Worm (Caenorhabditis elegans): ENCODE measurements around the gene chil-18.

The chil-18 gene

ce11 chrII:9477567-9477966, 29.5 kb downstream of the chil-18 start, which contains the start of gene chil-27:
Gene chil-27 (plus strand): TSS chrII:9477867.
- TF ChIP-seq ztf-4 (tag; optimal IDR thresholded peaks at IDR 0.05), result no peak
- no peak for TF ChIP-seq nhr-84 (tag; optimal IDR thresholded peaks at IDR 0.05)
- no peak for TF ChIP-seq sox-4 (tag; optimal IDR thresholded peaks at IDR 0.05)
- no peak for TF ChIP-seq aha-1 (tag; optimal IDR thresholded peaks at IDR 0.05)
- no peak for TF ChIP-seq efl-3 (GFP tag; optimal IDR thresholded peaks at IDR 0.05)
- no peak for TF ChIP-seq unc-130 (tag; optimal IDR thresholded peaks at IDR 0.05)
- no peak for TF ChIP-seq swsn-7 (tag; optimal IDR thresholded peaks at IDR 0.05)
- TF ChIP-seq elt-2 (tag; optimal IDR thresholded peaks at IDR 0.05), result no peak
- TF ChIP-seq fkh-8 (tag; optimal IDR thresholded peaks at IDR 0.05), result no peak
- no peak for TF ChIP-seq lin-35 (GFP tag; optimal IDR thresholded peaks at IDR 0.05)
- no peak for TF ChIP-seq unc-30 (tag; optimal IDR thresholded peaks at IDR 0.05)
- TF ChIP-seq hlh-4 (tag; optimal IDR thresholded peaks at IDR 0.05), result no peak
- no peak for TF ChIP-seq zip-4 (GFP tag; optimal IDR thresholded peaks at IDR 0.05)
- no peak for TF ChIP-seq ceh-8 (GFP tag; optimal IDR thresholded peaks at IDR 0.05)
- no peak for TF ChIP-seq Y116A8C.19 (tag; optimal IDR thresholded peaks at IDR 0.05; ENCODE audit: borderline replicate concordance)

- TF ChIP-seq sup-37 (GFP tag; optimal IDR thresholded peaks at IDR 0.05) (no peak), elt-2 (tag; optimal IDR thresholded peaks at IDR 0.05) (no peak), nhr-19 (GFP tag; conservative IDR thresholded peaks at IDR 0.05) (no peak), xbp-1 (tag; optimal IDR thresholded peaks at IDR 0.05) (no peak), mdl-1 (tag; optimal IDR thresholded peaks at IDR 0.05) (no peak), pqm-1 (tag; optimal IDR thresholded peaks at IDR 0.05) (no peak), ceh-8 (GFP tag; optimal IDR thresholded peaks at IDR 0.05) (no peak), lin-14 (GFP tag; optimal IDR thresholded peaks at IDR 0.05) (no peak), nhr-28 (tag; optimal IDR thresholded peaks at IDR 0.05) (no peak)
These were observed 31.9 kb downstream of the chil-18 start, which contains the start of gene T19H5.7 for ce11 chrII:9480006-9480405. Gene T19H5.7 (minus strand): TSS chrII:9480106.

ce11 chrII:9481427-9481826, 33.4 kb downstream of the chil-18 start:
- TF ChIP-seq nhr-77 (tag; optimal IDR thresholded peaks at IDR 0.05), result peak; percentile 66
- no peak for TF ChIP-seq C04F5.9 (tag; optimal IDR thresholded peaks at IDR 0.05)
- TF ChIP-seq nhr-19 (GFP tag; conservative IDR thresholded peaks at IDR 0.05), result peak; percentile 28; the same call in 1 of the 2 replicates
- TF ChIP-seq egl-27 (tag; optimal IDR thresholded peaks at IDR 0.05), result peak in 1 of 2 experiments; percentile 30
- no peak for TF ChIP-seq nhr-84 (tag; optimal IDR thresholded peaks at IDR 0.05)
- TF ChIP-seq nhr-20 (tag; optimal IDR thresholded peaks at IDR 0.05), result peak; percentile 42
- TF ChIP-seq efl-1 (optimal IDR thresholded peaks at IDR 0.05), result peak in 1 of 2 experiments; percentile 18
- no peak for TF ChIP-seq efl-1 (GFP tag; optimal IDR thresholded peaks at IDR 0.05 in 1 of 2)
- TF ChIP-seq tbx-2 (tag; optimal IDR thresholded peaks at IDR 0.05), result peak; percentile 75
- TF ChIP-seq mdl-1 (tag; optimal IDR thresholded peaks at IDR 0.05), result peak in 1 of 2 experiments; percentile 14
- TF ChIP-seq nhr-12 (tag; optimal IDR thresholded peaks at IDR 0.05), result no peak
- TF ChIP-seq lsy-2 (tag; optimal IDR thresholded peaks at IDR 0.05), result peak in 1 of 2 experiments; percentile 40
- TF ChIP-seq lin-14 (GFP tag; optimal IDR thresholded peaks at IDR 0.05), result peak; percentile 60
- TF ChIP-seq nhr-71 (tag; optimal IDR thresholded peaks at IDR 0.05), result peak; percentile 72
- TF ChIP-seq dpl-1 (GFP tag; optimal IDR thresholded peaks at IDR 0.05), result peak in 1 of 3 experiments; percentile 2

ce11 chrII:9482529-9482928, 34.5 kb downstream of the chil-18 start:
- TF ChIP-seq nhr-85 (tag), result no peak
- no peak for TF ChIP-seq mep-1 (tag; optimal IDR thresholded peaks at IDR 0.05)
- no peak for TF ChIP-seq nhr-237 (tag; optimal IDR thresholded peaks at IDR 0.05)
- no peak for TF ChIP-seq fos-1 (tag; optimal IDR thresholded peaks at IDR 0.05)
- TF ChIP-seq lin-35 (GFP tag; optimal IDR thresholded peaks at IDR 0.05), result no peak
- no peak for TF ChIP-seq nhr-20 (tag; optimal IDR thresholded peaks at IDR 0.05)
